Fruit fly (Drosophila melanogaster): Measurements from ENCODE around the gene CG4953.

The CG4953 gene

dm6 chr2L:10266511-10266910, at the start of gene CG4953:
Gene CG4953, plus strand, starts transcription at chr2L:10266703.
- TF ChIP-seq Dll (optimal IDR thresholded peaks at IDR 0.05) (no peak), pan (optimal IDR thresholded peaks at IDR 0.05) (no peak), CG8478 (optimal IDR thresholded peaks at IDR 0.05) (no peak), psq (optimal IDR thresholded peaks at IDR 0.05) (no peak), usp (GFP tag; optimal IDR thresholded peaks at IDR 0.05) (no peak), EcR (GFP tag; optimal IDR thresholded peaks at IDR 0.05) (no peak)

- no peak for TF ChIP-seq pan (optimal IDR thresholded peaks at IDR 0.05)
- no peak for TF ChIP-seq CG8478 (optimal IDR thresholded peaks at IDR 0.05)
- no peak for TF ChIP-seq usp (GFP tag; optimal IDR thresholded peaks at IDR 0.05)
- no peak for TF ChIP-seq psq (optimal IDR thresholded peaks at IDR 0.05)
- TF ChIP-seq EcR (GFP tag; optimal IDR thresholded peaks at IDR 0.05), result no peak
- TF ChIP-seq Dll (optimal IDR thresholded peaks at IDR 0.05), result no peak
These were observed 46.5 kb upstream of the CG4953 start for dm6 chr2L:10220010-10220409.

- TF ChIP-seq usp (GFP tag; optimal IDR thresholded peaks at IDR 0.05) (no peak), CG8478 (optimal IDR thresholded peaks at IDR 0.05) (no peak), psq (optimal IDR thresholded peaks at IDR 0.05) (no peak), pan (optimal IDR thresholded peaks at IDR 0.05) (no peak), EcR (GFP tag; optimal IDR thresholded peaks at IDR 0.05) (no peak), Dll (optimal IDR thresholded peaks at IDR 0.05) (no peak)
These were observed 45.8 kb upstream of the CG4953 start, which contains the start of the genes Npc1a and Prosalpha6 for dm6 chr2L:10220501-10221386. Gene Npc1a, minus strand, starts transcription at chr2L:10221216. Gene Prosalpha6, plus strand, starts transcription at chr2L:10221351.

- TF ChIP-seq EcR (GFP tag; optimal IDR thresholded peaks at IDR 0.05), result no peak
These were observed 45.2 kb upstream of the CG4953 start for dm6 chr2L:10221387-10221705.

- TF ChIP-seq psq (optimal IDR thresholded peaks at IDR 0.05), result no peak
- no peak for TF ChIP-seq Dll (optimal IDR thresholded peaks at IDR 0.05)
- TF ChIP-seq pan (optimal IDR thresholded peaks at IDR 0.05), result no peak
- no peak for TF ChIP-seq usp (GFP tag; optimal IDR thresholded peaks at IDR 0.05)
- no peak for TF ChIP-seq CG8478 (optimal IDR thresholded peaks at IDR 0.05)
- no peak for TF ChIP-seq EcR (GFP tag; optimal IDR thresholded peaks at IDR 0.05)
These were observed 43.8 kb upstream of the CG4953 start, which contains the start of gene Bcs1 for dm6 chr2L:10222550-10223231. Gene Bcs1, plus strand, starts transcription at chr2L:10222657.

DNA sequence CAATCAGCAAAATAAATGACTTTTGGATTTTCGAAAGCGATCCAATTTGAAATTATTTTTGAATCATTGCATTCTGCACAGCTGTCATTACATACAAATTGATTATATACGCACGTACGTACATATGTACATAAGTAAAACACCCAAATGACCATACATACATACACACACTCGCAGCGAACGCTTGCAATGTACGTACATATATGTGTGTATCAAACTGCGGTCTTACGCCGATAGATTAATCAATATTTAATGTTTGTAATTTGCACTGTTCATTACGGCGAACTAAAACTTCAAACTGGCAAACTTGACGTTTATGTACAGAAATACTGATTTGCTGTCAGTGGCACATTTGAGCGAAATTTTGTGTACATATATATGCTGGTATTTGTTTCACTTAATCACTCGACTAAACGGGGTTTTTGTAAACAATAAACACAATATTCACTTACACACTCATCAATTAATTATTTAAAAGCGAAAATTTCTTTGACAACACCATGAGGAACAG, 40.2 kb upstream of the CG4953 start:
- no peak for TF ChIP-seq pan (optimal IDR thresholded peaks at IDR 0.05)
- no peak for TF ChIP-seq EcR (GFP tag; optimal IDR thresholded peaks at IDR 0.05)
- no peak for TF ChIP-seq CG8478 (optimal IDR thresholded peaks at IDR 0.05)
- no peak for TF ChIP-seq Dll (optimal IDR thresholded peaks at IDR 0.05)
- no peak for TF ChIP-seq usp (GFP tag; optimal IDR thresholded peaks at IDR 0.05)
- TF ChIP-seq psq (optimal IDR thresholded peaks at IDR 0.05), result no peak

DNA sequence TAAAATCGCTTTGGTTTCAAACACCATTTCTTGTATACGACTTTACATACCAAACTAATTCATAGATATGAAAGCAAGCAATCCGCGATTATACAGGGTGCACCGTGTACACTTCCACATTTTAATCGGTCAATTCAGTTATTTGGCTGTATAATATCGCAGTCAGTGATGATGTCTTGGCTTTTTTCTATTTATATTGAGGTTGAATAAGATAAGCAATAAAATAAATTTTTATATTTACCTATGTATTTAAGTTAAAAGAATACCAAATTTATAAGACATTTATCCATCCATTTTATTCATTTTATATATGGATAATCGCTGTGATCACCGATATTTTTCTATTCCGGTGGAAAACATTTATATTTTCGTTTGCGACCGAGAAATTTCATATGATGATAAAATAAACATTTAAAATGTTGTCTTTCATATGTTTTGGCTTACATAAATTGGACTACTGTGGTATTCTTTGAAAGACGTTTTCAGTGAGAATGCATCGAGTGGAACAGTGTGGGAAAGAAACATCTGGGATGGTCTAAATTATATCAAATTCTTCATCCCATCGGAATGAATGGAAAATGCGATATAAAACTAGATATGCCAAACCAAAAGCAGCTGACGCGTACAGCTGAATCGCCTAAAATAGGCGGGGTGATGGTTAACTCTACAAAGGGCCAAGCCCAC, 39.6 kb upstream of the CG4953 start, which contains the start of gene CG5708:
TSS of gene CG5708 (minus strand) at position 85 of the 684 bp plus-strand sequence.
- TF ChIP-seq Dll (optimal IDR thresholded peaks at IDR 0.05) (no peak), pan (optimal IDR thresholded peaks at IDR 0.05) (no peak), psq (optimal IDR thresholded peaks at IDR 0.05) (no peak), usp (GFP tag; optimal IDR thresholded peaks at IDR 0.05) (no peak), CG8478 (optimal IDR thresholded peaks at IDR 0.05) (no peak), EcR (GFP tag; optimal IDR thresholded peaks at IDR 0.05) (no peak)

- TF ChIP-seq pan (optimal IDR thresholded peaks at IDR 0.05) (no peak), psq (optimal IDR thresholded peaks at IDR 0.05) (no peak), Dll (optimal IDR thresholded peaks at IDR 0.05) (no peak), usp (GFP tag; optimal IDR thresholded peaks at IDR 0.05) (no peak), CG8478 (optimal IDR thresholded peaks at IDR 0.05) (no peak), EcR (GFP tag; optimal IDR thresholded peaks at IDR 0.05) (no peak)
These were observed 36.0 kb upstream of the CG4953 start for dm6 chr2L:10230455-10230854.

DNA sequence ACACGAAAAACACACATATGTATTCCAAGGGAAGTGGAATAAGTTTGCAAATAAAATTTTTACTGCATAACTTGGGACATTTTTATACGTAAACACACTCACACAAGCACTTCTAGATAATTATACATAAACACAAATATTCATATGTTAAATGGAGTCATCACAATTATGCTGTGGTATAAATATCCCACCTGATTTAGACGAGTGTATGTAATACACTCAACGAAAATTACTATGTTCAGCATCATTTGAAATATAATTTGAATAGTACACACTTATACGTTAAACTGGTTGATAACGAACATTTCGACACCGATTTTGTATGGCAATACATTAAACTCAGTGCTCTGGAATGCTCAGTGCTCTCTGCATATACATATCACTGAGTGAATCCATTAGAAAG, 35.4 kb upstream of the CG4953 start:
- no peak for TF ChIP-seq Dll (optimal IDR thresholded peaks at IDR 0.05)
- TF ChIP-seq usp (GFP tag; optimal IDR thresholded peaks at IDR 0.05), result no peak
- TF ChIP-seq EcR (GFP tag; optimal IDR thresholded peaks at IDR 0.05), result no peak
- no peak for TF ChIP-seq CG8478 (optimal IDR thresholded peaks at IDR 0.05)
- TF ChIP-seq psq (optimal IDR thresholded peaks at IDR 0.05), result no peak
- TF ChIP-seq pan (optimal IDR thresholded peaks at IDR 0.05), result no peak

DNA sequence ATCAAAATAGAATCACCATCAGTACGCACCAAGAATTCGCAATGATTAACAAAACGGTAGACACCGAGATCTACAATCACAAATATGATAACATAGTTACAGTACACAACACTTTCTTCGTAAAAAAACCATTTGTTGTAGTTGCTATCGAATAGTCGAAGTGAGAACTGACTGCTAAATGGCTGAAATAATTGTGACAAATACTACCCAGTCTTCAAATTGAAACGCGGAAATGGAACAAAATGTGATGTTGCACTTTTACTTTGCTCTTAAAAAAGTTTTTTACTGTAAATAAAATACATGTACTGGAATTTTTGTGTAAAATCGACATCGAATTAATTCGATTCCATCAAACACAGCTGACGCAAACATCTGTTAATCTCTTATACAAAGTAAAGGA, 35.0 kb upstream of the CG4953 start, which contains the start of gene ova:
TSS of gene ova (minus strand) at position 183 of the 400 bp plus-strand sequence.
- TF ChIP-seq EcR (GFP tag; optimal IDR thresholded peaks at IDR 0.05) (no peak), Dll (optimal IDR thresholded peaks at IDR 0.05) (no peak), pan (optimal IDR thresholded peaks at IDR 0.05) (no peak), CG8478 (optimal IDR thresholded peaks at IDR 0.05) (no peak), usp (GFP tag; optimal IDR thresholded peaks at IDR 0.05) (no peak), psq (optimal IDR thresholded peaks at IDR 0.05) (no peak)

dm6 chr2L:10232152-10232816, 34.2 kb upstream of the CG4953 start, which contains the start of gene eEF1delta:
Gene eEF1delta, plus strand, starts transcription at chr2L:10232507.
- TF ChIP-seq EcR (GFP tag; optimal IDR thresholded peaks at IDR 0.05) (no peak), Dll (optimal IDR thresholded peaks at IDR 0.05) (no peak), psq (optimal IDR thresholded peaks at IDR 0.05) (no peak), pan (optimal IDR thresholded peaks at IDR 0.05) (no peak), usp (GFP tag; optimal IDR thresholded peaks at IDR 0.05) (no peak), CG8478 (optimal IDR thresholded peaks at IDR 0.05) (no peak)

All from whole organism.